Fruit fly (Drosophila melanogaster) whole organism, wandering third instar larva: ENCODE measurements around the gene UQCR-C1.

ENCODE experiments used
- Abd-B ChIP-seq: fragments of >200 bp; optimal IDR thresholded peaks from 2 replicates; lab custom pipeline; 2017; ENCODE audit warnings: missing biosample characterization, missing genetic modification characterization
- CG32264 ChIP-seq: fragments of 200-800 bp; sonication (Bioruptor generic); optimal IDR thresholded peaks from 2 replicates; lab custom pipeline; 2016; ENCODE audit warnings: missing biosample characterization, missing genetic modification characterization
- CG9705 ChIP-seq: fragments of 200-800 bp; sonication (Bioruptor generic); optimal IDR thresholded peaks from 2 replicates; lab custom pipeline; 2018; ENCODE audit warnings: missing biosample characterization, mild to moderate bottlenecking, missing genetic modification characterization
- CrebA ChIP-seq: fragments of 200-800 bp; sonication (Bioruptor generic); optimal IDR thresholded peaks from 2 replicates; lab custom pipeline; 2016; ENCODE audit warnings: missing biosample characterization, mild to moderate bottlenecking, missing genetic modification characterization, borderline replicate concordance
- Dfd ChIP-seq: fragments of >200 bp; optimal IDR thresholded peaks from 2 replicates; lab custom pipeline; 2017; ENCODE audit warnings: missing biosample characterization, missing genetic modification characterization
- Dif ChIP-seq: fragments of 200-275, 200-300 bp; sonication (Bioruptor generic); optimal IDR thresholded peaks from 2 replicates; lab custom pipeline; 2018; ENCODE audit warnings: missing biosample characterization, missing genetic modification characterization; ENCODE audit not compliant: partially characterized antibody
- GATAd ChIP-seq: sonication (Bioruptor generic); optimal IDR thresholded peaks from 2 replicates; lab custom pipeline; 2016; ENCODE audit warnings: missing biosample characterization, missing genetic modification characterization
- HLH106 ChIP-seq: fragments of 200-800 bp; optimal IDR thresholded peaks from 3 replicates; lab custom pipeline; 2019; ENCODE audit warnings: missing biosample characterization, mild to moderate bottlenecking, missing genetic modification characterization, moderate library complexity
- Hnf4 ChIP-seq: fragments of 200-800 bp; sonication (Bioruptor generic); optimal IDR thresholded peaks from 2 replicates; lab custom pipeline; 2016; ENCODE audit warnings: missing biosample characterization, mild to moderate bottlenecking, missing genetic modification characterization
- Hr78 ChIP-seq: fragments of >200 bp; optimal IDR thresholded peaks from 2 replicates; lab custom pipeline; 2017; ENCODE audit warnings: missing biosample characterization, missing genetic modification characterization
- Hr83 ChIP-seq: fragments of 200-300 bp; sonication (Bioruptor generic); optimal IDR thresholded peaks from 2 replicates; lab custom pipeline; 2016; ENCODE audit warnings: missing biosample characterization, mild to moderate bottlenecking, missing genetic modification characterization, moderate library complexity; ENCODE audit not compliant: poor library complexity, severe bottlenecking
- Jra ChIP-seq: sonication (Bioruptor generic); optimal IDR thresholded peaks from 2 replicates; lab custom pipeline; 2016; ENCODE audit warnings: missing biosample characterization, missing genetic modification characterization
- Mio ChIP-seq: sonication (Bioruptor generic); optimal IDR thresholded peaks from 2 replicates; lab custom pipeline; 2016; ENCODE audit warnings: missing biosample characterization, missing genetic modification characterization
- Myc ChIP-seq: fragments of >200 bp; optimal IDR thresholded peaks from 2 replicates; lab custom pipeline; 2017
- N ChIP-seq: fragments of >200 bp; optimal IDR thresholded peaks from 2 replicates; lab custom pipeline; 2018; ENCODE audit warnings: missing biosample characterization, missing external identifiers, missing genetic modification characterization
- OdsH ChIP-seq: fragments of 200-800 bp; sonication (Bioruptor generic); optimal IDR thresholded peaks from 2 replicates; lab custom pipeline; 2016; ENCODE audit warnings: missing biosample characterization, mild to moderate bottlenecking, missing genetic modification characterization
- Rel ChIP-seq, 2 experiments: fragments of 200-800 bp; sonication (Bioruptor generic) in 1 of 2; optimal IDR thresholded peaks; 2 replicates in 1 of 2; 3 replicates in 1 of 2; lab custom pipeline; 2016 to 2019; ENCODE audit warnings: mild to moderate bottlenecking in 2 of 2, missing biosample characterization in 2 of 2, missing genetic modification characterization in 2 of 2, moderate library complexity in 1 of 2
- Sp1 ChIP-seq: fragments of 200-800 bp; sonication (Bioruptor generic); optimal IDR thresholded peaks from 3 replicates; lab custom pipeline; 2019; ENCODE audit warnings: missing biosample characterization, mild to moderate bottlenecking, missing genetic modification characterization, moderate library complexity
- Vsx2 ChIP-seq: fragments of 200-300, 225-300 bp; sonication (Bioruptor generic); optimal IDR thresholded peaks from 2 replicates; lab custom pipeline; 2018; ENCODE audit warnings: missing biosample characterization, missing genetic modification characterization; ENCODE audit not compliant: partially characterized antibody
- br ChIP-seq: fragments of 200-800 bp; sonication (Bioruptor generic); optimal IDR thresholded peaks from 2 replicates; lab custom pipeline; 2016; ENCODE audit warnings: missing biosample characterization, missing genetic modification characterization
- brk ChIP-seq: fragments of 200-800 bp; sonication (Bioruptor generic); optimal IDR thresholded peaks from 2 replicates; lab custom pipeline; 2016; ENCODE audit warnings: missing biosample characterization, mild to moderate bottlenecking, missing genetic modification characterization
- dl ChIP-seq, 2 experiments: fragments of 175-275, 200-275 bp in 1 of 2; fragments of 200-275 bp in 1 of 2; sonication (Bioruptor generic); optimal IDR thresholded peaks; lab custom pipeline; 2018; ENCODE audit warnings: mild to moderate bottlenecking in 2 of 2, missing biosample characterization in 2 of 2, missing genetic modification characterization in 2 of 2, moderate library complexity in 2 of 2; ENCODE audit not compliant: partially characterized antibody in 2 of 2, insufficient read depth in 1 of 2
- dmrt93B ChIP-seq: fragments of 200-800 bp; sonication (Bioruptor generic); optimal IDR thresholded peaks from 2 replicates; lab custom pipeline; 2018; ENCODE audit warnings: missing biosample characterization, mild to moderate bottlenecking, missing genetic modification characterization
- dsf ChIP-seq: sonication (Bioruptor generic); optimal IDR thresholded peaks from 2 replicates; lab custom pipeline; 2016; ENCODE audit warnings: missing biosample characterization, missing genetic modification characterization, borderline replicate concordance
- ey ChIP-seq: fragments of 200-800 bp; sonication (Bioruptor generic); optimal IDR thresholded peaks from 2 replicates; lab custom pipeline; 2016; ENCODE audit warnings: missing biosample characterization, missing genetic modification characterization
- foxo ChIP-seq, 2 experiments: fragments of 200-800 bp; sonication (Bioruptor generic); optimal IDR thresholded peaks; 2 replicates in 1 of 2; 3 replicates in 1 of 2; lab custom pipeline; 2016 to 2017; ENCODE audit warnings: missing biosample characterization in 2 of 2, missing genetic modification characterization in 2 of 2
- fru ChIP-seq: fragments of 200-800 bp; sonication (Bioruptor generic); optimal IDR thresholded peaks from 3 replicates; lab custom pipeline; 2016; ENCODE audit warnings: missing biosample characterization, mild to moderate bottlenecking, missing genetic modification characterization
- h ChIP-seq: fragments of 200-800 bp; sonication (Bioruptor generic); optimal IDR thresholded peaks from 3 replicates; lab custom pipeline; 2016; ENCODE audit warnings: missing biosample characterization, mild to moderate bottlenecking, missing genetic modification characterization
- jim ChIP-seq: fragments of 175-275, 200-325 bp; sonication (Bioruptor generic); optimal IDR thresholded peaks from 2 replicates; lab custom pipeline; 2016; ENCODE audit warnings: missing biosample characterization, mild to moderate bottlenecking, missing genetic modification characterization
- lola ChIP-seq: fragments of >200 bp; optimal IDR thresholded peaks from 2 replicates; lab custom pipeline; 2017; ENCODE audit warnings: missing biosample characterization, missing genetic modification characterization
- pan ChIP-seq: fragments of >200 bp; optimal IDR thresholded peaks from 2 replicates; lab custom pipeline; 2017
- psq ChIP-seq: fragments of 200-800 bp; sonication (Bioruptor generic); optimal IDR thresholded peaks from 3 replicates; lab custom pipeline; 2017; ENCODE audit warnings: missing biosample characterization, mild to moderate bottlenecking, missing genetic modification characterization, moderate library complexity
- rgr ChIP-seq: fragments of 200-800 bp; sonication (Bioruptor generic); optimal IDR thresholded peaks from 3 replicates; lab custom pipeline; 2016; ENCODE audit warnings: missing biosample characterization, mild to moderate bottlenecking, missing genetic modification characterization
- sage ChIP-seq: fragments of 200-800 bp; sonication (Bioruptor generic); optimal IDR thresholded peaks from 2 replicates; lab custom pipeline; 2016; ENCODE audit warnings: missing biosample characterization, mild to moderate bottlenecking, missing genetic modification characterization
- sv ChIP-seq: fragments of 200-800 bp; sonication (Bioruptor generic); optimal IDR thresholded peaks from 3 replicates; lab custom pipeline; 2016; ENCODE audit warnings: missing biosample characterization, missing genetic modification characterization
- tai ChIP-seq: sonication (Bioruptor generic); optimal IDR thresholded peaks from 2 replicates; lab custom pipeline; 2016; ENCODE audit warnings: missing biosample characterization, missing genetic modification characterization
- usp ChIP-seq: fragments of >200 bp; optimal IDR thresholded peaks from 2 replicates; lab custom pipeline; 2017; ENCODE audit warnings: missing biosample characterization, missing genetic modification characterization
- woc ChIP-seq: sonication (Bioruptor generic); optimal IDR thresholded peaks from 2 replicates; lab custom pipeline; 2016; ENCODE audit warnings: missing biosample characterization, mild to moderate bottlenecking, missing genetic modification characterization

Gene UQCR-C1

DNA sequence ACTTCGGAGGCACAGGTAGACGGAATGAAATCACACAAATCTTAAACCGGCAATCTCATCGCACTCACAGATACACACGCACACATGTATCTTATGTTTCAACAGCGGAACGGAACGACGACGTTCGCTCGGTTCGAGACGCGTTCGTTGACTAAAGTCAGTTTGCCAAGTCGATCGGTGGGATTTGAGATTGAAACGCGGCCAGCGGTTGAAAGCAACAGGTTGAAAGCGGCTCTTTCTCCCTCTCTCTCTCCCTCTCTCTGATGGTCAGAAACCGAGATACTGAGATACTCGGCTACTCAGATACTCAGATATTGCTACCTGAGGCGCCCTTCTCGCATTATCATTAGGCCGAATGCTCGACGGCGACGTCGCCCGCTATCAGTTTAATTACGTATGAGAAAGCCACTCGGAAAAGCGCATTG lies 36.3 kb upstream of the UQCR-C1 start:
- TF ChIP-seq psq (GFP tag; lab: Kevin White, UChicago) (peak; percentile 50), foxo (GFP tag; optimal IDR thresholded peaks at IDR 0.05; lab: Kevin White, UChicago) (peak in 1 of 2 experiments; percentile 49), h (GFP tag; lab: Kevin White, UChicago) (peak; percentile 74), rgr (GFP tag; lab: Kevin White, UChicago) (peak; percentile 68), N (GFP tag; lab: Kevin White, UChicago) (no peak), usp (GFP tag; lab: Kevin White, UChicago) (no peak), jim (GFP tag; lab: Kevin White, UChicago) (peak; percentile 38), Rel (GFP tag; optimal IDR thresholded peaks at IDR 0.05; lab: Kevin White, UChicago) (peak; percentile 29), Rel (tag; optimal IDR thresholded peaks at IDR 0.05; lab: Kevin White, UChicago) (peak; percentile 45), Hnf4 (GFP tag; lab: Kevin White, UChicago) (peak; percentile 56), tai (GFP tag; lab: Kevin White, UChicago) (no peak), Abd-B (GFP tag; lab: Kevin White, UChicago) (no peak), Hr78 (no peak), ey (GFP tag; lab: Kevin White, UChicago) (peak; percentile 17), CG9705 (GFP tag; lab: Kevin White, UChicago) (peak; percentile 21), br (peak; percentile 73), HLH106 (tag; lab: Kevin White, UChicago) (peak; percentile 21), dsf (GFP tag; lab: Kevin White, UChicago) (no peak), OdsH (GFP tag; lab: Kevin White, UChicago) (peak; percentile 69), woc (GFP tag; lab: Kevin White, UChicago) (peak; percentile 9), dl (GFP tag; optimal IDR thresholded peaks at IDR 0.05; lab: Kevin White, UChicago; ENCODE audit: insufficient read depth in 1 of 2, partially characterized antibody in 2 of 2) (peak; percentile 40 to 61), Mio (GFP tag; lab: Kevin White, UChicago) (no peak), Vsx2 (GFP tag; lab: Kevin White, UChicago) (peak; percentile 87), fru (peak; percentile 68), Dfd (no peak), dmrt93B (GFP tag; lab: Kevin White, UChicago) (no peak), pan (lab: Kevin White, UChicago) (no peak), Hr83 (GFP tag; lab: Kevin White, UChicago) (peak; percentile 82), Myc (no peak), lola (GFP tag; lab: Kevin White, UChicago) (no peak), brk (GFP tag; lab: Kevin White, UChicago) (peak; percentile 80), Sp1 (GFP tag; lab: Kevin White, UChicago) (peak; percentile 60), sv (GFP tag; lab: Kevin White, UChicago) (no peak), GATAd (GFP tag; lab: Kevin White, UChicago) (no peak), CG32264 (GFP tag; lab: Kevin White, UChicago) (no peak), Jra (GFP tag; lab: Kevin White, UChicago) (peak; percentile 35), CrebA (GFP tag; lab: Kevin White, UChicago) (peak; percentile 25), sage (GFP tag; lab: Kevin White, UChicago) (no peak), Dif (peak; percentile 41)

dm6 chr3R:14864819-14865218 lies 25.2 kb upstream of the UQCR-C1 start:
- no peak for TF ChIP-seq rgr (GFP tag; lab: Kevin White, UChicago)
- no peak for TF ChIP-seq Sp1 (GFP tag; lab: Kevin White, UChicago)
- no peak for TF ChIP-seq Myc
- TF ChIP-seq Hr83 (GFP tag; lab: Kevin White, UChicago), result no peak
- no peak for TF ChIP-seq CG9705 (GFP tag; lab: Kevin White, UChicago)
- no peak for TF ChIP-seq woc (GFP tag; lab: Kevin White, UChicago)
- no peak for TF ChIP-seq h (GFP tag; lab: Kevin White, UChicago)
- TF ChIP-seq Rel (GFP tag; optimal IDR thresholded peaks at IDR 0.05; lab: Kevin White, UChicago), result no peak
- TF ChIP-seq Rel (tag; optimal IDR thresholded peaks at IDR 0.05; lab: Kevin White, UChicago), result no peak
- TF ChIP-seq tai (GFP tag; lab: Kevin White, UChicago), result no peak
- no peak for TF ChIP-seq dmrt93B (GFP tag; lab: Kevin White, UChicago)
- no peak for TF ChIP-seq pan (lab: Kevin White, UChicago)
- TF ChIP-seq dl (GFP tag; optimal IDR thresholded peaks at IDR 0.05; lab: Kevin White, UChicago; ENCODE audit: insufficient read depth in 1 of 2, partially characterized antibody in 2 of 2), result no peak
- TF ChIP-seq CG32264 (GFP tag; lab: Kevin White, UChicago), result no peak
- TF ChIP-seq Hr78, result no peak
- no peak for TF ChIP-seq ey (GFP tag; lab: Kevin White, UChicago)
- TF ChIP-seq Vsx2 (GFP tag; lab: Kevin White, UChicago), result no peak
- TF ChIP-seq jim (GFP tag; lab: Kevin White, UChicago), result no peak
- TF ChIP-seq lola (GFP tag; lab: Kevin White, UChicago), result no peak
- no peak for TF ChIP-seq GATAd (GFP tag; lab: Kevin White, UChicago)
